Worm (Caenorhabditis elegans): ENCODE results near the gene pha-1.
A peak's percentile ranks its signal among the peaks of the same experiment; 100 is the strongest.

- TF ChIP-seq flt-1 (GFP tag; IDR thresholded peaks at IDR 0.05): no peak
- TF ChIP-seq tab-1 (GFP tag; IDR thresholded peaks at IDR 0.05): 0 out of 2 replicates have a peak, but pooled peaks have one; percentile 16
- no peak for TF ChIP-seq cog-1 (tag; optimal IDR thresholded peaks at IDR 0.05)
- no peak for TF ChIP-seq ref-1 (GFP tag; conservative IDR thresholded peaks at IDR 0.05)
- TF ChIP-seq ztf-29 (GFP tag; IDR thresholded peaks at IDR 0.05): no peak
- TF ChIP-seq klf-2 (GFP tag; conservative IDR thresholded peaks at IDR 0.05): no peak
- TF ChIP-seq ztf-23 (GFP tag; IDR thresholded peaks at IDR 0.05): no peak
Measured at ce11 chrIII:11169680-11170079, 38.1 kb downstream of the pha-1 start.

All from whole organism, midembryonic.